Worm (Caenorhabditis elegans) whole organism, L2 larva: Measurements from ENCODE around the gene R07E4.5.

Experiments used
- C34F6.9 ChIP-seq: fragments of 150-350 bp; optimal IDR thresholded peaks from 2 replicates; lab custom pipeline; 2014; ENCODE audit warnings: missing biosample characterization, missing genetic modification characterization
- F13H6.1 ChIP-seq: sonication (generic microtip); optimal IDR thresholded peaks from 2 replicates; lab custom pipeline; 2016; ENCODE audit warnings: missing genetic modification characterization, missing compliant biosample characterization
- Y55F3AM.14 ChIP-seq: fragments of 200-800 bp; sonication (Bioruptor generic); optimal IDR thresholded peaks from 2 replicates; lab custom pipeline; 2018; ENCODE audit warnings: mild to moderate bottlenecking, missing genetic modification characterization, missing compliant biosample characterization
- ZK546.5 ChIP-seq: sonication (generic microtip); optimal IDR thresholded peaks from 2 replicates; lab custom pipeline; 2017; ENCODE audit warnings: missing biosample characterization, missing genetic modification characterization
- aly-2 ChIP-seq: fragments of 150-350 bp; optimal IDR thresholded peaks from 2 replicates; lab custom pipeline; 2014; ENCODE audit warnings: missing biosample characterization, missing genetic modification characterization
- ama-1 ChIP-seq: fragments of 150-350 bp; optimal IDR thresholded peaks from 2 replicates; lab custom pipeline; 2018; ENCODE audit warnings: inconsistent platforms
- blmp-1 ChIP-seq: sonication (generic microtip); optimal IDR thresholded peaks from 2 replicates; lab custom pipeline; 2017; ENCODE audit warnings: missing genetic modification characterization, mild to moderate bottlenecking, missing compliant biosample characterization, antibody characterized with exemption, moderate library complexity; ENCODE audit not compliant: insufficient read depth
- crh-2 ChIP-seq: sonication (generic microtip); optimal IDR thresholded peaks from 2 replicates; lab custom pipeline; 2017; ENCODE audit warnings: missing biosample characterization, missing genetic modification characterization
- dmd-4 ChIP-seq: sonication (generic microtip); optimal IDR thresholded peaks from 2 replicates; lab custom pipeline; 2017; ENCODE audit warnings: missing biosample characterization, missing genetic modification characterization
- elt-1 ChIP-seq: fragments of 150-350 bp; optimal IDR thresholded peaks from 2 replicates; lab custom pipeline; 2014; ENCODE audit warnings: missing biosample characterization, missing genetic modification characterization
- elt-3 ChIP-seq: sonication (generic microtip); optimal IDR thresholded peaks from 2 replicates; lab custom pipeline; 2017; ENCODE audit warnings: missing biosample characterization, missing genetic modification characterization
- fos-1 ChIP-seq: fragments of 150-350 bp; optimal IDR thresholded peaks from 2 replicates; lab custom pipeline; 2014; ENCODE audit warnings: missing biosample characterization, missing genetic modification characterization
- gmeb-1 ChIP-seq: fragments of 150-350 bp; optimal IDR thresholded peaks from 2 replicates; lab custom pipeline; 2014; ENCODE audit warnings: missing biosample characterization, missing genetic modification characterization
- lin-11 ChIP-seq: fragments of 150-350 bp; sonication (generic microtip); optimal IDR thresholded peaks from 2 replicates; lab custom pipeline; 2014; ENCODE audit warnings: missing biosample characterization, missing genetic modification characterization, inconsistent platforms, mixed read lengths
- lin-13 ChIP-seq: fragments of 150-350 bp; optimal IDR thresholded peaks from 2 replicates; lab custom pipeline; 2014; ENCODE audit warnings: missing biosample characterization, missing genetic modification reagents, missing genetic modification characterization
- lin-39 ChIP-seq: fragments of 150-350 bp; optimal IDR thresholded peaks from 2 replicates; lab custom pipeline; 2014; ENCODE audit warnings: missing biosample characterization, missing genetic modification reagents, missing genetic modification characterization
- mab-5 ChIP-seq: fragments of 150-350 bp; optimal IDR thresholded peaks from 2 replicates; lab custom pipeline; 2014; ENCODE audit warnings: missing biosample characterization, missing genetic modification characterization
- mbf-1 ChIP-seq: sonication (generic microtip); optimal IDR thresholded peaks from 2 replicates; lab custom pipeline; 2017; ENCODE audit warnings: missing biosample characterization, missing genetic modification characterization
- mdl-1 ChIP-seq, 2 experiments: fragments of 150-350 bp in 1 of 2; sonication (generic microtip) in 1 of 2; optimal IDR thresholded peaks; 2 replicates each; lab custom pipeline; 2017; ENCODE audit warnings: missing biosample characterization in 2 of 2, missing genetic modification characterization in 2 of 2
- nhr-11 ChIP-seq: fragments of 150-350 bp; optimal IDR thresholded peaks from 2 replicates; lab custom pipeline; 2014; ENCODE audit warnings: missing biosample characterization, missing genetic modification characterization
- nhr-129 ChIP-seq: fragments of 150-350 bp; optimal IDR thresholded peaks from 2 replicates; lab custom pipeline; 2014; ENCODE audit warnings: missing biosample characterization, missing genetic modification characterization
- nhr-21 ChIP-seq: fragments of 150-350 bp; optimal IDR thresholded peaks from 2 replicates; lab custom pipeline; 2014; ENCODE audit warnings: missing biosample characterization, missing genetic modification characterization
- nhr-237 ChIP-seq: fragments of 150-350 bp; optimal IDR thresholded peaks from 2 replicates; lab custom pipeline; 2014; ENCODE audit warnings: missing biosample characterization, missing genetic modification characterization
- nhr-25 ChIP-seq: fragments of 150-350 bp; sonication (generic microtip); optimal IDR thresholded peaks from 3 replicates; lab custom pipeline; 2014; ENCODE audit warnings: missing biosample characterization, missing genetic modification characterization
- nhr-6 ChIP-seq: fragments of 150-350 bp; optimal IDR thresholded peaks from 2 replicates; lab custom pipeline; 2014; ENCODE audit warnings: missing biosample characterization, missing genetic modification characterization
- nhr-77 ChIP-seq: fragments of 150-350 bp; optimal IDR thresholded peaks from 2 replicates; lab custom pipeline; 2014; ENCODE audit warnings: missing biosample characterization, missing genetic modification characterization
- peb-1 ChIP-seq: fragments of 150-350 bp; optimal IDR thresholded peaks from 2 replicates; lab custom pipeline; 2014; ENCODE audit warnings: missing biosample characterization, missing genetic modification characterization
- sem-4 ChIP-seq: fragments of 150-350 bp; optimal IDR thresholded peaks from 2 replicates; lab custom pipeline; 2014; ENCODE audit warnings: missing biosample characterization, missing genetic modification reagents, missing genetic modification characterization
- unc-39 ChIP-seq: fragments of 150-350 bp; optimal IDR thresholded peaks from 2 replicates; lab custom pipeline; 2014; ENCODE audit warnings: missing biosample characterization, missing genetic modification characterization
- unc-55 ChIP-seq: fragments of 150-350 bp; sonication (generic microtip); optimal IDR thresholded peaks from 3 replicates; lab custom pipeline; 2014; ENCODE audit warnings: missing biosample characterization, missing genetic modification reagents, missing genetic modification characterization
- zag-1 ChIP-seq: fragments of 150-350 bp; optimal IDR thresholded peaks from 2 replicates; lab custom pipeline; 2014; ENCODE audit warnings: missing biosample characterization, missing genetic modification characterization
- ztf-1 ChIP-seq: fragments of 200-800 bp; sonication (Bioruptor generic); conservative IDR thresholded peaks from 2 replicates; pipeline ENCODE4 v1.3.6; 2022; ENCODE audit warnings: missing genetic modification characterization, missing compliant biosample characterization
- ztf-11 ChIP-seq: sonication (generic microtip); optimal IDR thresholded peaks from 2 replicates; lab custom pipeline; 2017; ENCODE audit warnings: missing biosample characterization, missing genetic modification characterization
- ztf-4 ChIP-seq: fragments of 150-350 bp; optimal IDR thresholded peaks from 2 replicates; lab custom pipeline; 2014; ENCODE audit warnings: missing biosample characterization, missing genetic modification characterization

The R07E4.5 gene

ce11 chrX:5917284-5917683 is 35.7 kb downstream of the R07E4.5 start, which contains the start of gene Y23B4A.1:
Gene Y23B4A.1, minus strand, starts transcription at chrX:5917384.
- TF ChIP-seq nhr-6 (tag; lab: Kevin White, UChicago) (no peak), gmeb-1 (tag; lab: Kevin White, UChicago) (no peak), ztf-4 (no peak), aly-2 (tag; lab: Kevin White, UChicago) (no peak), sem-4 (tag; lab: Kevin White, UChicago) (no peak), elt-3 (tag; lab: Kevin White, UChicago) (no peak), mab-5 (tag; lab: Kevin White, UChicago) (no peak), lin-39 (tag; lab: Kevin White, UChicago) (no peak), ZK546.5 (no peak), peb-1 (tag; lab: Kevin White, UChicago) (no peak), elt-1 (no peak), mbf-1 (tag; lab: Kevin White, UChicago) (no peak), fos-1 (tag; lab: Kevin White, UChicago) (no peak), crh-2 (no peak)

DNA sequence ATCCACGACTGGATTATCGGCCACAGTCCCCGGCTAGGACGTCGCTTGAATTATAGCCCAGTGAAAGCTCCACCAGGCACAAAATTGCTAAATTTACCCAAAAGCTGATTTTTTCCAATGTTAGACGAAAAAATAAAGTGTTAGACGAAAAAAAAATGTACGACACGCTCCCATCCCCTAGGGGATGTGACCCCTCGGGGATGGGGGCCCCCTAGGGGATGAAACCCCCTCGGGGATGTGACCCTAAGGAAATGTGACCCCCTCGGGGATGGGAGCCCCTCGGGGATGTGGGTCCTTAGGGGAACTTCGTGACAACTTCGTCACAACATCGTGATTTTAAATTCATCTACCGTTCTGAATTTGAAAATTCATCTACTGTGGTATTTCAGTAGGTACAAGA is 47.2 kb downstream of the R07E4.5 start:
- TF ChIP-seq lin-39 (tag; lab: Kevin White, UChicago), result no peak

DNA sequence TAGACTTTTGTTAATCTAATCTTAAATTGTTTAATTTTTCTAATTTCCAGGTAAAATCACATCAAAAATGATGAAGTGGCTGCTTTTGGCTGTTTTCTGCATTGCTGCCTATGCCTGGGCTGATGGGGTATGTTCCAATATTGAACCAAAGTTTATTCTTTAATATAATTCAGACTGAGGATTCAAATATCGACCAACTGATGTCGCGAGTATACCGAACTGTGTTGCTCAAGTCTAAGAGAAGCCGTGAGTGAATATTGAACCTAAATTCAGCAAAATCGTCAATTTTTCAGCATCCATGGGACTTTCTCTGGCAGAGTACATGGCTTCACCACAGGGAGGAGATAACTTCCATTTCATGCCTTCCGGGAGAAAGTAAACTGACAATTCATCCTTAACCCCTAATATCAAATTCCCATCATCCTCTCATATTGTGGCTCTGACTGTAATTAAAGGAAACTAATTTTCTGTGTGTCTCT is 48.3 kb downstream of the R07E4.5 start, which contains the start of gene nlp-49:
TSS of gene nlp-49 (plus strand) at position 51 of the 479 bp plus-strand sequence.
- TF ChIP-seq mab-5 (tag; lab: Kevin White, UChicago), result no peak
- TF ChIP-seq gmeb-1 (tag; lab: Kevin White, UChicago), result no peak
- no peak for TF ChIP-seq ztf-4
- TF ChIP-seq lin-11, result no peak
- no peak for TF ChIP-seq Y55F3AM.14 (GFP tag; lab: Kevin White, UChicago)
- TF ChIP-seq F13H6.1 (tag; lab: Kevin White, UChicago), result no peak
- TF ChIP-seq ztf-11, result no peak
- TF ChIP-seq ama-1 (lab: Kevin White, UChicago), result no peak
- no peak for TF ChIP-seq blmp-1
- TF ChIP-seq nhr-77 (tag; lab: Kevin White, UChicago), result no peak
- no peak for TF ChIP-seq nhr-11 (tag; lab: Kevin White, UChicago)
- no peak for TF ChIP-seq ztf-1
- TF ChIP-seq nhr-21, result no peak

DNA sequence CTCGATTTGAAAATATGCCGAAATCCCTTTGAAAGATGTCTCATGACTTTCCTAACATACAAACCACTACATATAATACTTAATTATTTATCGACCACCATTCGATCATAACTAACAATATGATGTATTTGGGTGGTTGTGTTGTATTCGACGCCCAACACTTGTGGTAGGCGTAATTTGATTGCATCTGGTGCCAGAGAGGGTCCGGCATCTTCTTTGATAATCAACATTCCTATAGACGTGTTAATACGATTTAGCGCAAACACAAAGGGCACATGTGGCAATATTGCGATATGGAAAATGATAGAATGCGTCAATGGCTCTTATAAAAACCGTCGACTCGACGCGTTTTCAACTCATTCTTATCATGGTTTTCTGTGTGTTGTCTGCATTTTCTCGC is 49.1 kb downstream of the R07E4.5 start:
- TF ChIP-seq peb-1 (tag; lab: Kevin White, UChicago) (no peak), nhr-25 (tag; lab: Kevin White, UChicago) (no peak), crh-2 (no peak), lin-39 (tag; lab: Kevin White, UChicago) (no peak), ZK546.5 (no peak), unc-55 (no peak), blmp-1 (no peak), dmd-4 (tag; lab: Kevin White, UChicago) (no peak), mdl-1 (tag; optimal IDR thresholded peaks at IDR 0.05; lab: Kevin White, UChicago) (no peak), zag-1 (no peak), aly-2 (tag; lab: Kevin White, UChicago) (no peak), unc-39 (no peak), nhr-237 (tag; lab: Kevin White, UChicago) (no peak), nhr-77 (tag; lab: Kevin White, UChicago) (no peak), elt-1 (no peak)
- TF ChIP-seq, all 48 proteins: peak for 0

DNA sequence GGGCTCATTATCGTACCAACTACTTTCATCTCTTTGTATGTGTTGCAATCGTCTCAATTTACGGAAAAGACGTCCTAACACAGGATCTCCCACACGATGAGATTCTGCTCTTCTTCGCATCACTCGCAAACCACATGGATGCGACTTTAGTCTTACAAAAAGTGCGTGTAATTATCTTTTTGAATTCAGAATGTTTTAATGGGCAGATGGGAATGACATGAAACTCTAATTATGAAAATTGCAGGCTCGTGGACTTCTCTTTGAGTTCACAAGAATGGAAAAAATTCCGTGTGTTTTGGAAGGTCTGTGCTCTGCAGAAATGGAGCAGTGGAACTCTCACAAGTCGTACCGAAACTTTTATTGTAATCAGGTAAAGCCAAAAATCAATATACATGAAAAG is 51.5 kb downstream of the R07E4.5 start:
- TF ChIP-seq C34F6.9 (tag; lab: Kevin White, UChicago) (no peak), nhr-21 (no peak), crh-2 (no peak), nhr-129 (tag; lab: Kevin White, UChicago) (no peak), nhr-25 (tag; lab: Kevin White, UChicago) (no peak), gmeb-1 (tag; lab: Kevin White, UChicago) (no peak), lin-13 (GFP tag; lab: Kevin White, UChicago) (no peak)
- TF ChIP-seq, all 48 proteins: peak for 0
